Worm (Caenorhabditis elegans): ENCODE measurements around the gene aat-1.

The aat-1 gene

DNA sequence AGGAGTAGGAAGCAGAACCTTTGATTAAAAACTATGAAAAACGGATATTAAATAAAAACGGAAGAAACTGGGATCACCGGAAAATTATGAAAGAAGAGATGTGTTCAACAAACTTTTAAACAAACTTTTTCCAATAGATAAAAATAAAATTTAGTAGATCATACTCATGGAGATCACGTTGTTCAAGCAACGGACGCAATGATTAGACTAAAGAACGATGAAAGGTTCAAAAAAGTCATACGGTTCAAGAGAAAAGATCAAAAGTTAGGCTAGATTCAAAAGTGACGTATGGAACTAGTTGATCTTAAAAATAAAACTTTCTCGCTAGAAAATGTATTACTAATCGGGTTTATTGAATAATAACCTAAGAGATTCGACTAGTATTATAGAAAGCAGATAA is 30.6 kb upstream of the aat-1 start:
- TF ChIP-seq elt-2 (tag; optimal IDR thresholded peaks at IDR 0.05) (no peak), ztf-11 (tag; optimal IDR thresholded peaks at IDR 0.05) (no peak), fkh-2 (tag; optimal IDR thresholded peaks at IDR 0.05) (no peak), nhr-76 (tag; optimal IDR thresholded peaks at IDR 0.05) (no peak), snpc-4 (tag; optimal IDR thresholded peaks at IDR 0.05) (no peak), zag-1 (tag; optimal IDR thresholded peaks at IDR 0.05) (no peak), sea-2 (GFP tag; optimal IDR thresholded peaks at IDR 0.05) (no peak), ceh-9 (tag; optimal IDR thresholded peaks at IDR 0.05) (no peak), tbx-2 (tag; optimal IDR thresholded peaks at IDR 0.05) (no peak), pqm-1 (tag; optimal IDR thresholded peaks at IDR 0.05) (no peak), lsy-12 (tag; optimal IDR thresholded peaks at IDR 0.05) (no peak)

ce11 chrIV:9631579-9631978 is 30.1 kb upstream of the aat-1 start:
- TF ChIP-seq nhr-23 (tag; optimal IDR thresholded peaks at IDR 0.05) (peak; percentile 20), ceh-82 (tag; optimal IDR thresholded peaks at IDR 0.05) (no peak)

ce11 chrIV:9627033-9627432 is 25.5 kb upstream of the aat-1 start:
- no peak for TF ChIP-seq nhr-11 (tag; optimal IDR thresholded peaks at IDR 0.05)
- TF ChIP-seq ZK546.5 (tag; optimal IDR thresholded peaks at IDR 0.05) = no peak
- no peak for TF ChIP-seq ceh-9 (tag; optimal IDR thresholded peaks at IDR 0.05)
- no peak for TF ChIP-seq nhr-28 (tag; optimal IDR thresholded peaks at IDR 0.05)
- no peak for TF ChIP-seq elt-1 (tag; optimal IDR thresholded peaks at IDR 0.05)
- no peak for TF ChIP-seq unc-39 (tag; optimal IDR thresholded peaks at IDR 0.05)
- no peak for TF ChIP-seq egl-27 (tag; optimal IDR thresholded peaks at IDR 0.05)
- no peak for TF ChIP-seq snpc-4 (tag; optimal IDR thresholded peaks at IDR 0.05)
- no peak for TF ChIP-seq fkh-10 (GFP tag; optimal IDR thresholded peaks at IDR 0.05)
- no peak for TF ChIP-seq pha-4 (tag; optimal IDR thresholded peaks at IDR 0.05)
- TF ChIP-seq nhr-23 (tag; optimal IDR thresholded peaks at IDR 0.05) = no peak
- TF ChIP-seq sea-2 (GFP tag; optimal IDR thresholded peaks at IDR 0.05) = no peak
- TF ChIP-seq lin-15B (tag; optimal IDR thresholded peaks at IDR 0.05) = no peak
- no peak for TF ChIP-seq tbx-2 (tag; optimal IDR thresholded peaks at IDR 0.05)
- TF ChIP-seq daf-12 (tag; optimal IDR thresholded peaks at IDR 0.05) = no peak
- no peak for TF ChIP-seq hmg-11 (tag; optimal IDR thresholded peaks at IDR 0.05)
- no peak for TF ChIP-seq nhr-25 (tag; optimal IDR thresholded peaks at IDR 0.05)
- no peak for TF ChIP-seq ztf-11 (tag; optimal IDR thresholded peaks at IDR 0.05)

- TF ChIP-seq elt-2 (tag; optimal IDR thresholded peaks at IDR 0.05) (peak; percentile 30), mml-1 (tag; optimal IDR thresholded peaks at IDR 0.05) (no peak), nhr-23 (tag; optimal IDR thresholded peaks at IDR 0.05) (peak; percentile 6), jun-1 (tag; optimal IDR thresholded peaks at IDR 0.05) (peak; percentile 29)
Observed at ce11 chrIV:9625829-9626228, 24.3 kb upstream of the aat-1 start.

- TF ChIP-seq ZK546.5 (tag; optimal IDR thresholded peaks at IDR 0.05) = no peak
Observed at ce11 chrIV:9624977-9625376, 23.5 kb upstream of the aat-1 start, which contains the start of gene W09C2.10. TSS of gene W09C2.10 (minus strand) at chrIV:9625077.

ce11 chrIV:9624275-9624674 is 22.8 kb upstream of the aat-1 start, which contains the start of gene W09C2.8:
TSS of gene W09C2.8 (minus strand) at chrIV:9624375.
- TF ChIP-seq elt-1 (tag; optimal IDR thresholded peaks at IDR 0.05) (no peak), ceh-9 (tag; optimal IDR thresholded peaks at IDR 0.05) (no peak), elt-2 (tag; optimal IDR thresholded peaks at IDR 0.05) (no peak), nhr-28 (tag; optimal IDR thresholded peaks at IDR 0.05) (no peak), egl-5 (tag; optimal IDR thresholded peaks at IDR 0.05) (no peak), nhr-25 (tag; optimal IDR thresholded peaks at IDR 0.05) (no peak), nhr-77 (tag; optimal IDR thresholded peaks at IDR 0.05) (no peak), lsy-12 (tag; optimal IDR thresholded peaks at IDR 0.05) (no peak), nhr-237 (tag; optimal IDR thresholded peaks at IDR 0.05) (no peak), ceh-28 (tag; optimal IDR thresholded peaks at IDR 0.05) (no peak), ceh-16 (tag; optimal IDR thresholded peaks at IDR 0.05) (no peak), fkh-10 (GFP tag; optimal IDR thresholded peaks at IDR 0.05) (no peak)

DNA sequence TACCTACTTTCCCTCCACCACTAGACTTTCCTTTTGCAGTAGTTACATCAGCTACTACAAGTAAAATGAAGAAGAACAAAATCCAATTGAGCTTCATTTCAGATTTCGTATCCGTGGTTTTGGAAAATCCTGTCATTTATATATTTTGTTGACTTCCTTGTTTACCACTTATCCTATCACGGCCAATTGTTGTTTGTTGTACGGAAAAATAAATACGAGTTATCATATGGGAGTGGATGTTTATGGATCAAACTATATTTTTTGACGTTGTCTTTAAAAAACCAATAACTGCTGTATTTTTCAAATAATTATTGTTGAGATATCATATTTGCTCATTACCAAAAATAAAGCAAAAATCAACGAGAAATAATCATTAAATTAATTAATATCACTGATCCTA is 21.8 kb upstream of the aat-1 start, which contains the start of gene W09C2.9:
Gene W09C2.9 (minus strand): TSS at position 101 of the 400 bp plus-strand sequence.
- no peak for TF ChIP-seq nhr-23 (tag; optimal IDR thresholded peaks at IDR 0.05)
- TF ChIP-seq nhr-237 (tag; optimal IDR thresholded peaks at IDR 0.05) = no peak
- TF ChIP-seq lin-39 (tag; optimal IDR thresholded peaks at IDR 0.05) = no peak
- TF ChIP-seq fkh-2 (tag; optimal IDR thresholded peaks at IDR 0.05) = no peak
- TF ChIP-seq nhr-67 (tag; optimal IDR thresholded peaks at IDR 0.05) = no peak
- no peak for TF ChIP-seq mdl-1 (tag; optimal IDR thresholded peaks at IDR 0.05)
- no peak for TF ChIP-seq ceh-16 (tag; optimal IDR thresholded peaks at IDR 0.05)
- no peak for TF ChIP-seq ceh-9 (tag; optimal IDR thresholded peaks at IDR 0.05)
- no peak for TF ChIP-seq nfya-1 (tag; optimal IDR thresholded peaks at IDR 0.05; ENCODE audit: insufficient read depth)
- TF ChIP-seq pqm-1 (tag; optimal IDR thresholded peaks at IDR 0.05) = no peak
- no peak for TF ChIP-seq unc-62 (GFP tag; optimal IDR thresholded peaks at IDR 0.05)
- TF ChIP-seq zag-1 (tag; optimal IDR thresholded peaks at IDR 0.05) = no peak
- TF ChIP-seq nhr-11 (tag; optimal IDR thresholded peaks at IDR 0.05) = no peak
- no peak for TF ChIP-seq skn-1 (tag; optimal IDR thresholded peaks at IDR 0.05)
- no peak for TF ChIP-seq eor-1 (tag; optimal IDR thresholded peaks at IDR 0.05)
- TF ChIP-seq egl-5 (tag; optimal IDR thresholded peaks at IDR 0.05) = no peak
- TF ChIP-seq elt-1 (tag; optimal IDR thresholded peaks at IDR 0.05) = no peak
- no peak for TF ChIP-seq nhr-77 (tag; optimal IDR thresholded peaks at IDR 0.05)
- TF ChIP-seq nhr-76 (tag; optimal IDR thresholded peaks at IDR 0.05) = no peak
